Worm (Caenorhabditis elegans): ENCODE data around the gene glb-4.

Gene glb-4

ce11 chrII:11110419-11110818 lies 588 bp downstream of the glb-4 start:
- TF ChIP-seq nhr-12 (tag; optimal IDR thresholded peaks at IDR 0.05) (no peak), snpc-4 (tag; optimal IDR thresholded peaks at IDR 0.05) (no peak), ceh-9 (tag; optimal IDR thresholded peaks at IDR 0.05) (no peak), unc-39 (tag; optimal IDR thresholded peaks at IDR 0.05) (no peak), aly-2 (tag; optimal IDR thresholded peaks at IDR 0.05) (no peak), ztf-11 (tag; optimal IDR thresholded peaks at IDR 0.05) (no peak), lin-39 (tag; optimal IDR thresholded peaks at IDR 0.05) (no peak), pqm-1 (tag; optimal IDR thresholded peaks at IDR 0.05) (no peak), lsy-12 (tag; optimal IDR thresholded peaks at IDR 0.05) (no peak), ceh-28 (tag; optimal IDR thresholded peaks at IDR 0.05) (no peak)

ce11 chrII:11107828-11108227 lies 3.2 kb downstream of the glb-4 start, which contains the start of gene apc-17:
apc-17 (plus strand) TSS chrII:11108128.
- TF ChIP-seq aly-2 (tag; optimal IDR thresholded peaks at IDR 0.05): no peak
- TF ChIP-seq lin-39 (tag; optimal IDR thresholded peaks at IDR 0.05): no peak
- TF ChIP-seq egl-27 (tag; optimal IDR thresholded peaks at IDR 0.05): no peak
- TF ChIP-seq nhr-67 (tag; optimal IDR thresholded peaks at IDR 0.05): no peak
- TF ChIP-seq jun-1 (tag; optimal IDR thresholded peaks at IDR 0.05): no peak
- TF ChIP-seq R02D3.7 (tag; optimal IDR thresholded peaks at IDR 0.05): no peak
- TF ChIP-seq nhr-43 (tag; optimal IDR thresholded peaks at IDR 0.05; ENCODE audit: poor library complexity, severe bottlenecking): no peak
- no peak for TF ChIP-seq egl-5 (tag; optimal IDR thresholded peaks at IDR 0.05)
- TF ChIP-seq ceh-16 (tag; optimal IDR thresholded peaks at IDR 0.05): no peak
- TF ChIP-seq fkh-2 (tag; optimal IDR thresholded peaks at IDR 0.05): no peak
- TF ChIP-seq unc-62 (GFP tag; optimal IDR thresholded peaks at IDR 0.05): no peak
- no peak for TF ChIP-seq mml-1 (tag; optimal IDR thresholded peaks at IDR 0.05)
- no peak for TF ChIP-seq nhr-237 (tag; optimal IDR thresholded peaks at IDR 0.05)
- no peak for TF ChIP-seq nhr-11 (tag; optimal IDR thresholded peaks at IDR 0.05)
- no peak for TF ChIP-seq skn-1 (tag; optimal IDR thresholded peaks at IDR 0.05)
- TF ChIP-seq eor-1 (tag; optimal IDR thresholded peaks at IDR 0.05): no peak

ce11 chrII:11105981-11106711 lies 4.9 kb downstream of the glb-4 start, which contains the start of gene nasp-1:
nasp-1 (plus strand) TSS chrII:11106612.
- peak; percentile 6 for TF ChIP-seq pha-4 (tag; optimal IDR thresholded peaks at IDR 0.05)
- no peak for TF ChIP-seq elt-2 (tag; optimal IDR thresholded peaks at IDR 0.05)
- peak; percentile 24 for TF ChIP-seq nfya-1 (tag; optimal IDR thresholded peaks at IDR 0.05; ENCODE audit: insufficient read depth)

- TF ChIP-seq skn-1 (tag; optimal IDR thresholded peaks at IDR 0.05) (no peak), fkh-2 (tag; optimal IDR thresholded peaks at IDR 0.05) (no peak), mdl-1 (tag; optimal IDR thresholded peaks at IDR 0.05) (no peak), nhr-237 (tag; optimal IDR thresholded peaks at IDR 0.05) (no peak), nhr-28 (tag; optimal IDR thresholded peaks at IDR 0.05) (no peak), nhr-12 (tag; optimal IDR thresholded peaks at IDR 0.05) (no peak), elt-1 (tag; optimal IDR thresholded peaks at IDR 0.05) (no peak), pha-4 (tag; optimal IDR thresholded peaks at IDR 0.05) (no peak), nhr-77 (tag; optimal IDR thresholded peaks at IDR 0.05) (no peak)
Measured at ce11 chrII:11104162-11104561, 6.8 kb downstream of the glb-4 start, which contains the start of gene C09H10.9. C09H10.9 (plus strand) TSS chrII:11104462.

ce11 chrII:11103657-11104056 lies 7.3 kb downstream of the glb-4 start, which contains the start of gene C09H10.5:
C09H10.5 (minus strand) TSS chrII:11103757.
- TF ChIP-seq nhr-25 (tag; optimal IDR thresholded peaks at IDR 0.05): no peak
- no peak for TF ChIP-seq egl-5 (tag; optimal IDR thresholded peaks at IDR 0.05)
- no peak for TF ChIP-seq sea-2 (GFP tag; optimal IDR thresholded peaks at IDR 0.05)

- no peak for TF ChIP-seq R02D3.7 (tag; optimal IDR thresholded peaks at IDR 0.05)
- no peak for TF ChIP-seq zag-1 (tag; optimal IDR thresholded peaks at IDR 0.05)
- TF ChIP-seq tbx-2 (tag; optimal IDR thresholded peaks at IDR 0.05): no peak
- TF ChIP-seq lin-39 (tag; optimal IDR thresholded peaks at IDR 0.05): peak; percentile 79
- no peak for TF ChIP-seq nhr-237 (tag; optimal IDR thresholded peaks at IDR 0.05)
- TF ChIP-seq lsy-12 (tag; optimal IDR thresholded peaks at IDR 0.05): no peak
- no peak for TF ChIP-seq unc-39 (tag; optimal IDR thresholded peaks at IDR 0.05)
- TF ChIP-seq eor-1 (tag; optimal IDR thresholded peaks at IDR 0.05): no peak
- TF ChIP-seq elt-1 (tag; optimal IDR thresholded peaks at IDR 0.05): no peak
- no peak for TF ChIP-seq elt-3 (tag; optimal IDR thresholded peaks at IDR 0.05)
- peak; percentile 84 for TF ChIP-seq pha-4 (tag; optimal IDR thresholded peaks at IDR 0.05)
- TF ChIP-seq egl-27 (tag; optimal IDR thresholded peaks at IDR 0.05): no peak
- no peak for TF ChIP-seq aly-2 (tag; optimal IDR thresholded peaks at IDR 0.05)
- no peak for TF ChIP-seq ceh-28 (tag; optimal IDR thresholded peaks at IDR 0.05)
- TF ChIP-seq nhr-28 (tag; optimal IDR thresholded peaks at IDR 0.05): no peak
- no peak for TF ChIP-seq ceh-82 (tag; optimal IDR thresholded peaks at IDR 0.05)
- TF ChIP-seq skn-1 (tag; optimal IDR thresholded peaks at IDR 0.05): no peak
- TF ChIP-seq mml-1 (tag; optimal IDR thresholded peaks at IDR 0.05): no peak
- no peak for TF ChIP-seq fkh-2 (tag; optimal IDR thresholded peaks at IDR 0.05)
- peak; percentile 49 for TF ChIP-seq snpc-4 (tag; optimal IDR thresholded peaks at IDR 0.05)
- TF ChIP-seq ZK546.5 (tag; optimal IDR thresholded peaks at IDR 0.05): no peak
- no peak for TF ChIP-seq fos-1 (tag; optimal IDR thresholded peaks at IDR 0.05)
- TF ChIP-seq hmg-11 (tag; optimal IDR thresholded peaks at IDR 0.05): peak; percentile 11
- no peak for TF ChIP-seq ceh-9 (tag; optimal IDR thresholded peaks at IDR 0.05)
Measured at ce11 chrII:11103052-11103451, 8.0 kb downstream of the glb-4 start.
